Fruit fly (Drosophila melanogaster) whole organism, prepupa: ENCODE data around the gene CG12692.

Experiments
- CG10631 ChIP-seq: fragments of 200-800 bp; sonication (Bioruptor generic); optimal IDR thresholded peaks from 2 replicates; lab custom pipeline; 2016; ENCODE audit warnings: missing biosample characterization, missing genetic modification characterization
- CG10669 ChIP-seq: fragments of 200-800 bp; sonication (Bioruptor generic); optimal IDR thresholded peaks from 3 replicates; lab custom pipeline; 2018; ENCODE audit warnings: missing biosample characterization, mild to moderate bottlenecking, missing genetic modification characterization, moderate library complexity
- CG11294 ChIP-seq: fragments of 200-800 bp; sonication (Bioruptor generic); IDR thresholded peaks from 2 replicates; pipeline ENCODE4 v1.3.6; 2022; ENCODE audit warnings: missing biosample characterization, missing genetic modification characterization
- CG15336 ChIP-seq: fragments of 200-800 bp; sonication (Bioruptor generic); IDR thresholded peaks from 2 replicates; pipeline ENCODE4 v1.3.6; 2022; ENCODE audit warnings: missing biosample characterization, missing genetic modification characterization
- CG16779 ChIP-seq: fragments of 200-800 bp; sonication (Bioruptor generic); optimal IDR thresholded peaks from 3 replicates; lab custom pipeline; 2017; ENCODE audit warnings: missing biosample characterization, mild to moderate bottlenecking, missing genetic modification characterization
- CG3032 ChIP-seq: fragments of 200-800 bp; optimal IDR thresholded peaks from 2 replicates; lab custom pipeline; 2019; ENCODE audit warnings: missing biosample characterization, mild to moderate bottlenecking, missing genetic modification characterization, moderate library complexity
- CG31627 ChIP-seq: fragments of 200-800 bp; sonication (Bioruptor generic); optimal IDR thresholded peaks from 3 replicates; lab custom pipeline; 2016; ENCODE audit warnings: missing biosample characterization, missing genetic modification characterization
- CG32006 ChIP-seq: fragments of 200-800 bp; sonication (Bioruptor generic); optimal IDR thresholded peaks from 3 replicates; lab custom pipeline; 2017; ENCODE audit warnings: missing biosample characterization, mild to moderate bottlenecking, missing genetic modification characterization
- CG34406 ChIP-seq: fragments of 200-800 bp; sonication (Bioruptor generic); optimal IDR thresholded peaks from 3 replicates; lab custom pipeline; 2016; ENCODE audit warnings: missing biosample characterization, missing genetic modification characterization
- CG3919 ChIP-seq: fragments of 200-800 bp; sonication (Bioruptor generic); optimal IDR thresholded peaks from 3 replicates; lab custom pipeline; 2016; ENCODE audit warnings: missing biosample characterization, missing genetic modification characterization
- CG4318 ChIP-seq: fragments of 200-800 bp; sonication (Bioruptor generic); optimal IDR thresholded peaks from 3 replicates; lab custom pipeline; 2017; ENCODE audit warnings: missing biosample characterization, mild to moderate bottlenecking, missing genetic modification characterization
- CG6163 ChIP-seq: fragments of 200-800 bp; sonication (Bioruptor generic); IDR thresholded peaks from 3 replicates; pipeline ENCODE4 v1.3.6; 2022; ENCODE audit warnings: missing biosample characterization, missing genetic modification characterization
- CG6276 ChIP-seq: fragments of 200-800 bp; sonication (Bioruptor generic); optimal IDR thresholded peaks from 2 replicates; lab custom pipeline; 2017; ENCODE audit warnings: missing biosample characterization, mild to moderate bottlenecking, missing genetic modification characterization
- CG6792 ChIP-seq: fragments of 200-800 bp; sonication (Bioruptor generic); optimal IDR thresholded peaks from 3 replicates; lab custom pipeline; 2016; ENCODE audit warnings: missing biosample characterization, missing genetic modification characterization
- CG6854 ChIP-seq: fragments of 200-800 bp; sonication (Bioruptor generic); optimal IDR thresholded peaks from 2 replicates; lab custom pipeline; 2017; ENCODE audit warnings: missing biosample characterization, mild to moderate bottlenecking, missing genetic modification characterization
- CG7368 ChIP-seq: fragments of 200-800 bp; sonication (Bioruptor generic); optimal IDR thresholded peaks from 3 replicates; lab custom pipeline; 2016; ENCODE audit warnings: missing biosample characterization, missing genetic modification characterization
- CG8119 ChIP-seq: fragments of 200-800 bp; sonication (Bioruptor generic); IDR thresholded peaks from 3 replicates; pipeline ENCODE4 v1.3.6; 2022; ENCODE audit warnings: missing biosample characterization, missing genetic modification characterization
- CG8319 ChIP-seq: fragments of 200-800 bp; sonication (Bioruptor generic); optimal IDR thresholded peaks from 3 replicates; lab custom pipeline; 2016; ENCODE audit warnings: missing biosample characterization, missing genetic modification characterization
- Eip75B ChIP-seq: fragments of 200-800 bp; sonication (Bioruptor generic); optimal IDR thresholded peaks from 3 replicates; lab custom pipeline; 2016; ENCODE audit warnings: missing biosample characterization, missing genetic modification characterization
- Eip78C ChIP-seq: fragments of 200-800 bp; sonication (Bioruptor generic); peaks from one replicate; lab custom pipeline; 2016; ENCODE audit warnings: missing biosample characterization, missing genetic modification characterization
- Eip93F ChIP-seq: fragments of 200-800 bp; sonication (Bioruptor generic); optimal IDR thresholded peaks from 2 replicates; lab custom pipeline; 2016; ENCODE audit warnings: missing biosample characterization, mild to moderate bottlenecking, missing genetic modification characterization
- Ets21C ChIP-seq: fragments of 200-800 bp; sonication (Bioruptor generic); optimal IDR thresholded peaks from 3 replicates; lab custom pipeline; 2016; ENCODE audit warnings: missing biosample characterization, missing genetic modification characterization
- Gug ChIP-seq: fragments of 200-800 bp; sonication (Bioruptor generic); IDR thresholded peaks from 2 replicates; pipeline ENCODE4 v1.3.6; 2022; ENCODE audit warnings: missing biosample characterization, missing genetic modification characterization
- Hr38 ChIP-seq: sonication (Bioruptor generic); optimal IDR thresholded peaks from 2 replicates; lab custom pipeline; 2016; ENCODE audit warnings: missing biosample characterization, missing genetic modification characterization
- Hr39 ChIP-seq: fragments of 200-800 bp; sonication (Bioruptor generic); optimal IDR thresholded peaks from 2 replicates; lab custom pipeline; 2016; ENCODE audit warnings: missing biosample characterization, missing genetic modification characterization
- Hr4 ChIP-seq: fragments of 200-800 bp; sonication (Bioruptor generic); optimal IDR thresholded peaks from 3 replicates; lab custom pipeline; 2016; ENCODE audit warnings: missing biosample characterization, missing genetic modification characterization
- Lpt ChIP-seq: fragments of 200-800 bp; sonication (Bioruptor generic); optimal IDR thresholded peaks from 3 replicates; lab custom pipeline; 2016; ENCODE audit warnings: missing biosample characterization, missing genetic modification characterization
- Met ChIP-seq: fragments of 200-800 bp; sonication (Bioruptor generic); optimal IDR thresholded peaks from 3 replicates; lab custom pipeline; 2016; ENCODE audit warnings: missing biosample characterization, missing genetic modification characterization
- OdsH ChIP-seq: fragments of 200-800 bp; sonication (Bioruptor generic); optimal IDR thresholded peaks from 3 replicates; lab custom pipeline; 2016; ENCODE audit warnings: missing biosample characterization, missing genetic modification characterization
- Smox ChIP-seq: fragments of 200-800 bp; sonication (Bioruptor generic); optimal IDR thresholded peaks from 3 replicates; lab custom pipeline; 2016; ENCODE audit warnings: missing biosample characterization, missing genetic modification characterization
- Sox102F ChIP-seq: fragments of 200-800 bp; sonication (Bioruptor generic); optimal IDR thresholded peaks from 2 replicates; lab custom pipeline; 2016; ENCODE audit warnings: missing biosample characterization, mild to moderate bottlenecking, missing genetic modification characterization
- Sox15 ChIP-seq: fragments of 200-800 bp; sonication (Bioruptor generic); optimal IDR thresholded peaks from 3 replicates; lab custom pipeline; 2016; ENCODE audit warnings: missing biosample characterization, missing genetic modification characterization
- achi ChIP-seq: fragments of 200-800 bp; sonication (Bioruptor generic); optimal IDR thresholded peaks from 3 replicates; lab custom pipeline; 2016; ENCODE audit warnings: missing biosample characterization, missing genetic modification characterization
- acj6 ChIP-seq: fragments of 200-800 bp; sonication (Bioruptor generic); optimal IDR thresholded peaks from 3 replicates; lab custom pipeline; 2016; ENCODE audit warnings: missing biosample characterization, missing genetic modification characterization
- cyc ChIP-seq: fragments of 200-800 bp; sonication (Bioruptor generic); optimal IDR thresholded peaks from 3 replicates; lab custom pipeline; 2016; ENCODE audit warnings: missing biosample characterization, missing genetic modification characterization
- dac ChIP-seq: fragments of 200-800 bp; sonication (Bioruptor generic); optimal IDR thresholded peaks from 2 replicates; lab custom pipeline; 2017; ENCODE audit warnings: missing biosample characterization, mild to moderate bottlenecking, missing genetic modification characterization
- dsx ChIP-seq: fragments of 200-800 bp; optimal IDR thresholded peaks from 3 replicates; lab custom pipeline; 2019; ENCODE audit warnings: missing biosample characterization, mild to moderate bottlenecking, missing genetic modification characterization, moderate library complexity; ENCODE audit not compliant: poor library complexity, severe bottlenecking
- eg ChIP-seq: fragments of 200-800 bp; sonication (Bioruptor generic); IDR thresholded peaks from 3 replicates; pipeline ENCODE4 v1.3.6; 2022; ENCODE audit warnings: missing biosample characterization, missing genetic modification characterization
- fd59A ChIP-seq: fragments of 200-800 bp; sonication (Bioruptor generic); optimal IDR thresholded peaks from 2 replicates; lab custom pipeline; 2017; ENCODE audit warnings: missing biosample characterization, mild to moderate bottlenecking, missing genetic modification characterization, missing genetic modification reagents
- fd85E ChIP-seq: fragments of 200-800 bp; sonication (Bioruptor generic); optimal IDR thresholded peaks from 3 replicates; lab custom pipeline; 2016; ENCODE audit warnings: missing biosample characterization, missing genetic modification characterization
- net ChIP-seq: fragments of 200-800 bp; sonication (Bioruptor generic); optimal IDR thresholded peaks from 3 replicates; lab custom pipeline; 2016; ENCODE audit warnings: missing biosample characterization, missing genetic modification characterization
- pdm3 ChIP-seq: fragments of 200-800 bp; sonication (Bioruptor generic); optimal IDR thresholded peaks from 3 replicates; lab custom pipeline; 2016; ENCODE audit warnings: missing biosample characterization, missing genetic modification characterization
- spab ChIP-seq: fragments of 200-800 bp; sonication (Bioruptor generic); optimal IDR thresholded peaks from 2 replicates; lab custom pipeline; 2017; ENCODE audit warnings: missing biosample characterization, mild to moderate bottlenecking, missing genetic modification characterization, missing genetic modification reagents
- svp ChIP-seq: fragments of 200-800 bp; sonication (Bioruptor generic); peaks from one replicate; lab custom pipeline; 2016; ENCODE audit warnings: missing biosample characterization, missing genetic modification characterization

Gene CG12692

DNA sequence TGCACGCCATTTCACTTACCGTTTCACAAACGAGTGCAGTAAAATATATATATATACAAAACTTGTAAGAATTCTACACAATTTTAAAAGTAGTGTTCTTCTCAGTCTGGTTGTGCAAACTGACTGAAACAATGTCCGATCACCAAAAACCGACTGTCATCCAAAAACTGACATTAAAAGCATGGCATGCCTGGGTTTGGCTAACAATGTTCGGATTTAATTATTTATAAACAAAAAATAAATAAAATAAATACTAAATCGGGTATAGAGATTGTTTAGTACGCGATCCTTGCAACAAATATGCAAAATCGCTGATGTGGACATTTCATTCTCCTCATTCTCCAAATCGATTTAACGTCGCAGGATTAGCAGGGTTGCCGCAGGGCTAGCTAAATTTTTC lies at the start of gene CG12692:
Gene CG12692 (minus strand): TSS at position 101 of the 400 bp plus-strand sequence.
- no peak for TF ChIP-seq CG3919 (GFP tag; lab: Kevin White, UChicago)
- TF ChIP-seq CG31627 = no peak
- TF ChIP-seq Eip93F (GFP tag; lab: Kevin White, UChicago) = no peak
- TF ChIP-seq CG3032 (tag; lab: Kevin White, UChicago) = no peak
- no peak for TF ChIP-seq achi
- TF ChIP-seq CG8119 = no peak
- no peak for TF ChIP-seq acj6
- no peak for TF ChIP-seq Hr38 (GFP tag; lab: Kevin White, UChicago)
- no peak for TF ChIP-seq Hr39 (GFP tag; lab: Kevin White, UChicago)
- TF ChIP-seq Met = no peak
- TF ChIP-seq CG10631 = no peak
- TF ChIP-seq CG10669 (GFP tag; lab: Kevin White, UChicago) = no peak
- TF ChIP-seq CG8319 (GFP tag; lab: Kevin White, UChicago) = no peak
- no peak for TF ChIP-seq Eip75B (GFP tag; lab: Kevin White, UChicago)
- no peak for TF ChIP-seq CG11294 (GFP tag; lab: Robert Waterston, UW)
- no peak for TF ChIP-seq fd59A (GFP tag; lab: Kevin White, UChicago)
- no peak for TF ChIP-seq CG6792 (GFP tag; lab: Kevin White, UChicago)
- TF ChIP-seq net = no peak

dm6 chrX:4329809-4330208 lies 27.7 kb upstream of the CG12692 start:
- TF ChIP-seq fd59A (GFP tag; lab: Kevin White, UChicago) (no peak), Hr4 (GFP tag; lab: Kevin White, UChicago) (peak; percentile 44), CG31627 (no peak), CG15336 (GFP tag; lab: Robert Waterston, UW) (0 out of 2 replicates have a peak, but pooled peaks have one; percentile 41), fd85E (GFP tag; lab: Kevin White, UChicago) (no peak), pdm3 (GFP tag; lab: Kevin White, UChicago) (peak; percentile 5), Gug (peak; percentile 40; the same call in 1 of the 2 replicates), CG32006 (GFP tag; lab: Kevin White, UChicago) (peak; percentile 39), CG7368 (no peak), Sox15 (no peak), dsx (peak; percentile 7), CG11294 (GFP tag; lab: Robert Waterston, UW) (peak; percentile 38; the same call in 1 of the 2 replicates), CG6276 (GFP tag; lab: Kevin White, UChicago) (peak; percentile 6), eg (GFP tag; lab: Robert Waterston, UW) (peak; percentile 58; the same call in 2 of the 3 replicates), Smox (GFP tag; lab: Kevin White, UChicago) (no peak), CG8319 (GFP tag; lab: Kevin White, UChicago) (no peak), Sox102F (GFP tag; lab: Kevin White, UChicago) (no peak), cyc (GFP tag; lab: Kevin White, UChicago) (no peak), svp (GFP tag; lab: Kevin White, UChicago) (peak; percentile 46), CG4318 (no peak), CG8119 (no peak), OdsH (GFP tag; lab: Kevin White, UChicago) (peak; percentile 33), spab (GFP tag; lab: Kevin White, UChicago) (no peak), Hr39 (GFP tag; lab: Kevin White, UChicago) (peak; percentile 4), Met (no peak), Lpt (no peak), Ets21C (GFP tag; lab: Kevin White, UChicago) (no peak), dac (no peak), CG6854 (GFP tag; lab: Kevin White, UChicago) (no peak), CG6163 (GFP tag; lab: Robert Waterston, UW) (0 out of 3 replicates have a peak, but pooled peaks have one; percentile 24), Eip78C (GFP tag; lab: Kevin White, UChicago) (peak; percentile 65), acj6 (no peak), CG34406 (GFP tag; lab: Kevin White, UChicago) (no peak), CG16779 (no peak), CG3919 (GFP tag; lab: Kevin White, UChicago) (peak; percentile 27)
